Fruit fly (Drosophila melanogaster) whole organism, wandering third instar larva: ENCODE measurements around the gene Ccdc85.

Source experiments
- Abd-B ChIP-seq: fragments of >200 bp; optimal IDR thresholded peaks from 2 replicates; lab custom pipeline; 2017; ENCODE audit warnings: missing biosample characterization, missing genetic modification characterization
- Dfd ChIP-seq: fragments of >200 bp; optimal IDR thresholded peaks from 2 replicates; lab custom pipeline; 2017; ENCODE audit warnings: missing biosample characterization, missing genetic modification characterization
- HLH106 ChIP-seq: fragments of 200-800 bp; optimal IDR thresholded peaks from 3 replicates; lab custom pipeline; 2019; ENCODE audit warnings: missing biosample characterization, mild to moderate bottlenecking, missing genetic modification characterization, moderate library complexity
- Jra ChIP-seq: sonication (Bioruptor generic); optimal IDR thresholded peaks from 2 replicates; lab custom pipeline; 2016; ENCODE audit warnings: missing biosample characterization, missing genetic modification characterization
- Myc ChIP-seq: fragments of >200 bp; optimal IDR thresholded peaks from 2 replicates; lab custom pipeline; 2017
- OdsH ChIP-seq: fragments of 200-800 bp; sonication (Bioruptor generic); optimal IDR thresholded peaks from 2 replicates; lab custom pipeline; 2016; ENCODE audit warnings: missing biosample characterization, mild to moderate bottlenecking, missing genetic modification characterization
- Vsx2 ChIP-seq: fragments of 200-300, 225-300 bp; sonication (Bioruptor generic); optimal IDR thresholded peaks from 2 replicates; lab custom pipeline; 2018; ENCODE audit warnings: missing biosample characterization, missing genetic modification characterization; ENCODE audit not compliant: partially characterized antibody
- br ChIP-seq: fragments of 200-800 bp; sonication (Bioruptor generic); optimal IDR thresholded peaks from 2 replicates; lab custom pipeline; 2016; ENCODE audit warnings: missing biosample characterization, missing genetic modification characterization
- fru ChIP-seq: fragments of 200-800 bp; sonication (Bioruptor generic); optimal IDR thresholded peaks from 3 replicates; lab custom pipeline; 2016; ENCODE audit warnings: missing biosample characterization, mild to moderate bottlenecking, missing genetic modification characterization
- h ChIP-seq: fragments of 200-800 bp; sonication (Bioruptor generic); optimal IDR thresholded peaks from 3 replicates; lab custom pipeline; 2016; ENCODE audit warnings: missing biosample characterization, mild to moderate bottlenecking, missing genetic modification characterization
- jim ChIP-seq: fragments of 175-275, 200-325 bp; sonication (Bioruptor generic); optimal IDR thresholded peaks from 2 replicates; lab custom pipeline; 2016; ENCODE audit warnings: missing biosample characterization, mild to moderate bottlenecking, missing genetic modification characterization
- lola ChIP-seq: fragments of >200 bp; optimal IDR thresholded peaks from 2 replicates; lab custom pipeline; 2017; ENCODE audit warnings: missing biosample characterization, missing genetic modification characterization
- pan ChIP-seq: fragments of >200 bp; optimal IDR thresholded peaks from 2 replicates; lab custom pipeline; 2017
- psq ChIP-seq: fragments of 200-800 bp; sonication (Bioruptor generic); optimal IDR thresholded peaks from 3 replicates; lab custom pipeline; 2017; ENCODE audit warnings: missing biosample characterization, mild to moderate bottlenecking, missing genetic modification characterization, moderate library complexity

DNA sequence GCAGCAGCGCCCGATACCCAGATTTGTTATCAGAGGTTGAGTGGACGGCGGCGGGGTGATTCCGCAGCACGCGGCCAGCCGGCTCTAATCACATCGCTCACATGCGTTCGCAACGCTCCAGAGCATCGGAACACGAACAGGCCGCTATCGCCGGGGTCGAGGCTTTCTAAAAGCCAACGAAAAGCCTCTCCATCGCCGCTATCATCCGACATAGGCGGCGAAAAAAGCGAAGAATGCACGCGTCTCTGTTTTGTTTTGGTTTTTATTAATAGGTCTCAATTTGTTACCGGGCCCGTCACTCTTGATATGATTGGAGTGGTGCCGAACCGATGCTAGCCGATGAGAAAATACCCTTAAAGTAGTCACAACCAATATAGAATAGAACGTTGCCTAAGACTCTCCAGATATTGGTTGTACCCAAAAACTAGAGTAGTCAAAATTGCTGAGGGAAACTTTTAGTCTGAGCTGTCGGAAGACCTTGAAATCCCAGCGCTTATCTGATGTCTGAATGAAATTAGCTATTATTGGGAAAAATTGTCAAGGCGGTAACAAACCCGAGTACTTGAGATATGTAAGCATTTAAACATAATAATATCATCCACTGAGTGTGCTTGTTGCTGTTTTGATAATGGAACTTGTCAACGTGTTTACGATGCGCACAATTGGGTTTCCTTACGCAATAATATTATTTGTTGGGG lies 43.0 kb downstream of the Ccdc85 start, which contains the start of gene CG17261:
- TF ChIP-seq OdsH (GFP tag; lab: Kevin White, UChicago), result peak; percentile 43
- TF ChIP-seq fru, result peak; percentile 49
- TF ChIP-seq Jra, result no peak
- TF ChIP-seq Abd-B, result no peak
- TF ChIP-seq lola (GFP tag; lab: Kevin White, UChicago), result no peak
- no peak for TF ChIP-seq jim (GFP tag; lab: Kevin White, UChicago)
- no peak for TF ChIP-seq Myc (lab: Kevin White, UChicago)
- TF ChIP-seq psq (GFP tag; lab: Kevin White, UChicago), result peak; percentile 20
- TF ChIP-seq h (GFP tag; lab: Kevin White, UChicago), result peak; percentile 81
- no peak for TF ChIP-seq Vsx2 (GFP tag; lab: Kevin White, UChicago)
- no peak for TF ChIP-seq pan
- TF ChIP-seq Dfd, result no peak
- TF ChIP-seq br (GFP tag; lab: Kevin White, UChicago), result peak; percentile 51
- TF ChIP-seq HLH106 (tag; lab: Kevin White, UChicago), result no peak
